Worm (Caenorhabditis elegans): Measurements from ENCODE around the gene epg-7.

ce11 chrX:7328065-7328564 is 6.4 kb upstream of the epg-7 start:
- TF ChIP-seq unc-130 (tag; optimal IDR thresholded peaks at IDR 0.05) (no peak), zag-1 (tag; optimal IDR thresholded peaks at IDR 0.05) (no peak), ztf-11 (tag; optimal IDR thresholded peaks at IDR 0.05) (no peak), ama-1 (optimal IDR thresholded peaks at IDR 0.05) (no peak), F16B12.6 (tag; optimal IDR thresholded peaks at IDR 0.05) (no peak), elt-3 (tag; optimal IDR thresholded peaks at IDR 0.05) (no peak)
